Fruit fly (Drosophila melanogaster) whole organism, pupa: ENCODE measurements around the gene CG15256.

ENCODE experiments used
- CG10348 ChIP-seq: fragments of 200-800 bp; sonication (Bioruptor generic); IDR thresholded peaks from 2 replicates; pipeline ENCODE4 v1.3.6; 2022; ENCODE audit warnings: missing biosample characterization, missing genetic modification characterization
- CG13204 ChIP-seq: fragments of 200-800 bp; sonication (Bioruptor generic); optimal IDR thresholded peaks from 2 replicates; lab custom pipeline; 2018; ENCODE audit warnings: missing biosample characterization, mild to moderate bottlenecking, missing genetic modification characterization, moderate library complexity
- CG14655 ChIP-seq: fragments of 200-800 bp; sonication (Bioruptor generic); optimal IDR thresholded peaks from 3 replicates; lab custom pipeline; 2017; ENCODE audit warnings: mild to moderate bottlenecking, missing biosample characterization, missing genetic modification reagents, missing genetic modification characterization
- CG15710 ChIP-seq: fragments of 200-800 bp; sonication (Bioruptor generic); optimal IDR thresholded peaks from 2 replicates; lab custom pipeline; 2018; ENCODE audit warnings: missing biosample characterization, mild to moderate bottlenecking, missing genetic modification characterization, moderate library complexity
- CG17806 ChIP-seq: fragments of 200-800 bp; sonication (Bioruptor generic); optimal IDR thresholded peaks from 2 replicates; lab custom pipeline; 2018; ENCODE audit warnings: missing biosample characterization, mild to moderate bottlenecking, missing genetic modification characterization, moderate library complexity
- CG32121 ChIP-seq: fragments of 200-800 bp; sonication (Bioruptor generic); IDR thresholded peaks from 2 replicates; pipeline ENCODE4 v1.3.6; 2022; ENCODE audit warnings: missing biosample characterization, missing genetic modification characterization
- CG8159 ChIP-seq: fragments of 200-800 bp; sonication (Bioruptor generic); optimal IDR thresholded peaks from 3 replicates; lab custom pipeline; 2018; ENCODE audit warnings: missing biosample characterization, mild to moderate bottlenecking, missing genetic modification characterization, moderate library complexity
- CG9948 ChIP-seq: fragments of 200-800 bp; sonication (Bioruptor generic); optimal IDR thresholded peaks from 2 replicates; lab custom pipeline; 2018; ENCODE audit warnings: missing biosample characterization, mild to moderate bottlenecking, missing genetic modification characterization, moderate library complexity
- Pif1B ChIP-seq: fragments of 200-800 bp; sonication (Bioruptor generic); optimal IDR thresholded peaks from 3 replicates; lab custom pipeline; 2016; ENCODE audit warnings: missing biosample characterization, missing genetic modification characterization
- Snoo ChIP-seq: fragments of 200-800 bp; sonication (Bioruptor generic); optimal IDR thresholded peaks from 3 replicates; lab custom pipeline; 2017; ENCODE audit warnings: missing biosample characterization, mild to moderate bottlenecking, missing genetic modification characterization, inconsistent platforms
- fd96Ca ChIP-seq: fragments of 200-800 bp; sonication (Bioruptor generic); IDR thresholded peaks from 3 replicates; pipeline ENCODE4 v1.3.6; 2022; ENCODE audit warnings: missing biosample characterization, missing genetic modification characterization
- gl ChIP-seq: fragments of 200-800 bp; sonication (Bioruptor generic); optimal IDR thresholded peaks from 2 replicates; lab custom pipeline; 2018; ENCODE audit warnings: missing biosample characterization, mild to moderate bottlenecking, missing genetic modification characterization
- rn ChIP-seq: fragments of 200-800 bp; sonication (Bioruptor generic); IDR thresholded peaks from 2 replicates; pipeline ENCODE4 v1.3.6; 2022; ENCODE audit warnings: missing biosample characterization, missing genetic modification characterization

- TF ChIP-seq CG32121 (GFP tag; lab: Robert Waterston, UW) (no peak), CG14655 (GFP tag; lab: Kevin White, UChicago) (no peak), CG9948 (tag; lab: Kevin White, UChicago) (no peak), CG10348 (GFP tag; lab: Robert Waterston, UW) (no peak), gl (tag; lab: Kevin White, UChicago) (no peak), fd96Ca (GFP tag; lab: Robert Waterston, UW) (no peak), rn (GFP tag; lab: Robert Waterston, UW) (no peak), CG17806 (tag; lab: Kevin White, UChicago) (no peak), CG15710 (tag; lab: Kevin White, UChicago) (no peak), Snoo (tag; lab: Kevin White, UChicago) (no peak), CG13204 (GFP tag; lab: Kevin White, UChicago) (no peak), CG8159 (tag; lab: Kevin White, UChicago) (no peak), Pif1B (no peak)
Measured at dm6 chr2L:15552480-15552879, 2.3 kb downstream of the CG15256 start, which contains the start of gene kek3.
